ENCODE assay signal across 6 worm cellular contexts in genomic region chrX:12912435-12912834, ce11.
TF ChIP-seq lines count a peak whose summit lies in the region.

No protein-coding gene starts in this region.

TF ChIP-seq in whole organism, L1 larva, 84 proteins besides CTCF, POLR2A, EP300 and RAD21:
- TF ChIP-seq F16B12.6 (tag; optimal IDR thresholded peaks at IDR 0.05; lab: Kevin White, UChicago) (no peak), unc-62 (GFP tag; optimal IDR thresholded peaks at IDR 0.05; lab: Kevin White, UChicago) (no peak), lin-14 (GFP tag; optimal IDR thresholded peaks at IDR 0.05; lab: Kevin White, UChicago) (peak; percentile 12), efl-1 (optimal IDR thresholded peaks at IDR 0.05; lab: Kevin White, UChicago) (no peak), efl-1 (GFP tag; optimal IDR thresholded peaks at IDR 0.05 in 1 of 2; lab: Kevin White, UChicago) (peak in 1 of 2 experiments; percentile 53), nhr-85 (tag; lab: Kevin White, UChicago) (peak; percentile 10), elt-3 (tag; optimal IDR thresholded peaks at IDR 0.05; lab: Kevin White, UChicago) (peak in 2 of 6 experiments; percentile 18 to 28), fkh-8 (tag; optimal IDR thresholded peaks at IDR 0.05; lab: Kevin White, UChicago) (no peak), blmp-1 (tag; optimal IDR thresholded peaks at IDR 0.05; lab: Kevin White, UChicago) (peak; percentile 82)

TF ChIP-seq in whole organism, L2 larva, 48 proteins besides CTCF, POLR2A, EP300 and RAD21:
- no peak for TF ChIP-seq skn-1 (tag; optimal IDR thresholded peaks at IDR 0.05; lab: Kevin White, UChicago)
- peak; percentile 9 for TF ChIP-seq nhr-21 (tag; optimal IDR thresholded peaks at IDR 0.05; lab: Kevin White, UChicago)

TF ChIP-seq in whole organism, L3 larva, 47 proteins besides CTCF, POLR2A, EP300 and RAD21:
- TF ChIP-seq lin-15B (tag; optimal IDR thresholded peaks at IDR 0.05; lab: Kevin White, UChicago) (no peak), ama-1 (optimal IDR thresholded peaks at IDR 0.05; lab: Kevin White, UChicago) (peak; percentile 50), elt-3 (tag; optimal IDR thresholded peaks at IDR 0.05; lab: Kevin White, UChicago) (no peak), zag-1 (tag; optimal IDR thresholded peaks at IDR 0.05; lab: Kevin White, UChicago) (no peak), egl-5 (tag; optimal IDR thresholded peaks at IDR 0.05; lab: Kevin White, UChicago) (peak; percentile 41), ztf-11 (tag; optimal IDR thresholded peaks at IDR 0.05; lab: Kevin White, UChicago) (no peak), fos-1 (tag; optimal IDR thresholded peaks at IDR 0.05; lab: Kevin White, UChicago) (no peak), nhr-25 (tag; optimal IDR thresholded peaks at IDR 0.05; lab: Kevin White, UChicago) (no peak), fkh-2 (tag; optimal IDR thresholded peaks at IDR 0.05; lab: Kevin White, UChicago) (no peak), nhr-23 (tag; optimal IDR thresholded peaks at IDR 0.05; lab: Kevin White, UChicago) (peak; percentile 69)
TF ChIP-seq in whole organism, L3 larva: peak in this region for 3.

TF ChIP-seq in whole organism, L4 larva, 104 proteins besides CTCF, POLR2A, EP300 and RAD21:
- no peak for TF ChIP-seq unc-130 (GFP tag; optimal IDR thresholded peaks at IDR 0.05; lab: Kevin White, UChicago)
- TF ChIP-seq lsy-2 (tag; optimal IDR thresholded peaks at IDR 0.05; lab: Kevin White, UChicago): peak in 1 of 2 experiments; percentile 13
- TF ChIP-seq vab-7 (GFP tag; IDR thresholded peaks at IDR 0.05; lab: Robert Waterston, UW): no peak
- no peak for TF ChIP-seq daf-16 (GFP tag; optimal IDR thresholded peaks at IDR 0.05; lab: Kevin White, UChicago)
- peak; percentile 14 for TF ChIP-seq daf-16 (tag; optimal IDR thresholded peaks at IDR 0.05; lab: Kevin White, UChicago)
- TF ChIP-seq nhr-11 (tag; optimal IDR thresholded peaks at IDR 0.05; lab: Kevin White, UChicago): no peak
- no peak for TF ChIP-seq ceh-20 (GFP tag; IDR thresholded peaks at IDR 0.05; lab: Robert Waterston, UW)
- no peak for TF ChIP-seq lin-1 (GFP tag; IDR thresholded peaks at IDR 0.05; lab: Robert Waterston, UW)
- no peak for TF ChIP-seq skn-1 (tag; optimal IDR thresholded peaks at IDR 0.05; lab: Kevin White, UChicago)
- no peak for TF ChIP-seq tra-1 (GFP tag; IDR thresholded peaks at IDR 0.05; lab: Robert Waterston, UW)
- TF ChIP-seq F49E8.2 (tag; optimal IDR thresholded peaks at IDR 0.05; lab: Kevin White, UChicago; ENCODE audit: borderline replicate concordance): no peak
- no peak for TF ChIP-seq T26A8.4 (GFP tag; IDR thresholded peaks at IDR 0.05; lab: Robert Waterston, UW)
- TF ChIP-seq nhr-48 (tag; optimal IDR thresholded peaks at IDR 0.05; lab: Kevin White, UChicago): no peak
- peak in 1 of 2 experiments; percentile 78 for TF ChIP-seq unc-62 (GFP tag; optimal IDR thresholded peaks at IDR 0.05 in 1 of 2; lab: Kevin White, UChicago)
- no peak for TF ChIP-seq unc-62 (tag; optimal IDR thresholded peaks at IDR 0.05; lab: Kevin White, UChicago)
- TF ChIP-seq dmd-6 (GFP tag; IDR thresholded peaks at IDR 0.05; lab: Robert Waterston, UW): no peak

TF ChIP-seq in whole organism, mixed stage, embryonic, 35 proteins besides CTCF, POLR2A, EP300 and RAD21:
- peak; percentile 61 for TF ChIP-seq unc-62 (GFP tag; optimal IDR thresholded peaks at IDR 0.05; lab: Kevin White, UChicago)
- TF ChIP-seq drap-1 (GFP tag; optimal IDR thresholded peaks at IDR 0.05; lab: Kevin White, UChicago): no peak

TF ChIP-seq in whole organism, young adult, 124 proteins besides CTCF, POLR2A, EP300 and RAD21:
- TF ChIP-seq egl-18 (GFP tag; IDR thresholded peaks at IDR 0.05; lab: Robert Waterston, UW) (0 out of 2 replicates have a peak, but pooled peaks have one; percentile 23), bed-1 (GFP tag; IDR thresholded peaks at IDR 0.05; lab: Robert Waterston, UW) (no peak)
